Fruit fly (Drosophila melanogaster): ENCODE measurements around the gene CG32500.
"Not testable (repeated sequence)": the region's sequence is repeated elsewhere in the genome, so short reads cannot be mapped to it uniquely, and the experiment has no call there.

- TF ChIP-seq CG16779 (tag; optimal IDR thresholded peaks at IDR 0.05); Hr4 (GFP tag; optimal IDR thresholded peaks at IDR 0.05); dac (GFP tag; optimal IDR thresholded peaks at IDR 0.05): not testable (repeated sequence)
These were observed 14.7 kb downstream of the CG32500 start, which contains the start of gene CG17450 for dm6 chrX:21608820-21609219.
